Fruit fly (Drosophila melanogaster) ovary, adult (tissue): ENCODE measurements around the gene t-cup.

ENCODE experiments used
- CG17801 ChIP-seq: fragments of 200-800 bp; optimal IDR thresholded peaks from 2 replicates; lab custom pipeline; 2019; ENCODE audit warnings: missing biosample characterization, mild to moderate bottlenecking, missing genetic modification characterization, moderate library complexity; ENCODE audit not compliant: partially characterized antibody

t-cup gene

dm6 chr2L:12483519-12483865 is 13.6 kb downstream of the t-cup start:
- TF ChIP-seq CG17801 (GFP tag; lab: Kevin White, UChicago), result no peak

- no peak for TF ChIP-seq CG17801 (GFP tag; lab: Kevin White, UChicago)
These were observed 14.3 kb downstream of the t-cup start for dm6 chr2L:12482723-12483342.

- peak; percentile 30 for TF ChIP-seq CG17801 (GFP tag; lab: Kevin White, UChicago)
These were observed 15.4 kb downstream of the t-cup start for dm6 chr2L:12481758-12482157.

dm6 chr2L:12480846-12481245 is 16.3 kb downstream of the t-cup start:
- TF ChIP-seq CG17801 (GFP tag; lab: Kevin White, UChicago), result no peak

- peak; percentile 31 for TF ChIP-seq CG17801 (GFP tag; lab: Kevin White, UChicago)
These were observed 17.1 kb downstream of the t-cup start for dm6 chr2L:12479994-12480393.

- no peak for TF ChIP-seq CG17801 (GFP tag; lab: Kevin White, UChicago)
These were observed 18.6 kb downstream of the t-cup start for dm6 chr2L:12478494-12478893.

- no peak for TF ChIP-seq CG17801 (GFP tag; lab: Kevin White, UChicago)
These were observed 21.0 kb downstream of the t-cup start for dm6 chr2L:12476115-12476514.

dm6 chr2L:12475308-12475707 is 21.8 kb downstream of the t-cup start:
- peak; percentile 25 for TF ChIP-seq CG17801 (GFP tag; lab: Kevin White, UChicago)

- TF ChIP-seq CG17801 (GFP tag; lab: Kevin White, UChicago), result no peak
These were observed 22.8 kb downstream of the t-cup start for dm6 chr2L:12474212-12474891.

- no peak for TF ChIP-seq CG17801 (GFP tag; lab: Kevin White, UChicago)
These were observed 23.6 kb downstream of the t-cup start for dm6 chr2L:12473583-12473982.

- no peak for TF ChIP-seq CG17801 (GFP tag; lab: Kevin White, UChicago)
These were observed 24.1 kb downstream of the t-cup start for dm6 chr2L:12472988-12473387.

dm6 chr2L:12471937-12472336 is 25.2 kb downstream of the t-cup start:
- TF ChIP-seq CG17801 (GFP tag; lab: Kevin White, UChicago), result no peak

- TF ChIP-seq CG17801 (GFP tag; lab: Kevin White, UChicago), result no peak
These were observed 27.9 kb downstream of the t-cup start for dm6 chr2L:12469235-12469634.

dm6 chr2L:12468813-12469212 is 28.3 kb downstream of the t-cup start:
- no peak for TF ChIP-seq CG17801 (GFP tag; lab: Kevin White, UChicago)

- TF ChIP-seq CG17801 (GFP tag; lab: Kevin White, UChicago), result peak; percentile 17
These were observed 29.5 kb downstream of the t-cup start for dm6 chr2L:12467673-12468072.

- TF ChIP-seq CG17801 (GFP tag; lab: Kevin White, UChicago), result no peak
These were observed 30.6 kb downstream of the t-cup start for dm6 chr2L:12466506-12467043.
